Fruit fly (Drosophila melanogaster) whole organism: ENCODE measurements around the gene CG13282.

Source experiments
- CG8478 ChIP-seq: fragments of >200 bp; optimal IDR thresholded peaks from 2 replicates; lab custom pipeline; 2018; ENCODE audit warnings: inconsistent platforms
- Dll ChIP-seq: fragments of >200 bp; optimal IDR thresholded peaks from 2 replicates; lab custom pipeline; 2017
- EcR ChIP-seq, 2 experiments: fragments of >200 bp; optimal IDR thresholded peaks; 2 replicates each; lab custom pipeline; 2017; ENCODE audit warnings: missing biosample characterization in 2 of 2, missing genetic modification characterization in 2 of 2, missing genetic modification reagents in 2 of 2
- pan ChIP-seq: fragments of >200 bp; optimal IDR thresholded peaks from 2 replicates; lab custom pipeline; 2017
- psq ChIP-seq: fragments of >200 bp; optimal IDR thresholded peaks from 2 replicates; lab custom pipeline; 2017
- usp ChIP-seq: fragments of >200 bp; optimal IDR thresholded peaks from 2 replicates; lab custom pipeline; 2017; ENCODE audit warnings: missing biosample characterization, missing genetic modification characterization, mixed read lengths

dm6 chr2L:16793970-16794369, 40.3 kb downstream of the CG13282 start, which contains the start of gene Ugt37C2:
- no peak for TF ChIP-seq Dll (lab: Kevin White, UChicago)
- no peak for TF ChIP-seq psq (lab: Kevin White, UChicago)
- TF ChIP-seq usp: no peak
- TF ChIP-seq EcR (GFP tag; optimal IDR thresholded peaks at IDR 0.05; lab: Kevin White, UChicago): no peak
- TF ChIP-seq CG8478 (lab: Kevin White, UChicago): no peak
- TF ChIP-seq pan (lab: Kevin White, UChicago): no peak
